ENCODE assay signal across 1 fruit fly cellular context in the genomic region with DNA sequence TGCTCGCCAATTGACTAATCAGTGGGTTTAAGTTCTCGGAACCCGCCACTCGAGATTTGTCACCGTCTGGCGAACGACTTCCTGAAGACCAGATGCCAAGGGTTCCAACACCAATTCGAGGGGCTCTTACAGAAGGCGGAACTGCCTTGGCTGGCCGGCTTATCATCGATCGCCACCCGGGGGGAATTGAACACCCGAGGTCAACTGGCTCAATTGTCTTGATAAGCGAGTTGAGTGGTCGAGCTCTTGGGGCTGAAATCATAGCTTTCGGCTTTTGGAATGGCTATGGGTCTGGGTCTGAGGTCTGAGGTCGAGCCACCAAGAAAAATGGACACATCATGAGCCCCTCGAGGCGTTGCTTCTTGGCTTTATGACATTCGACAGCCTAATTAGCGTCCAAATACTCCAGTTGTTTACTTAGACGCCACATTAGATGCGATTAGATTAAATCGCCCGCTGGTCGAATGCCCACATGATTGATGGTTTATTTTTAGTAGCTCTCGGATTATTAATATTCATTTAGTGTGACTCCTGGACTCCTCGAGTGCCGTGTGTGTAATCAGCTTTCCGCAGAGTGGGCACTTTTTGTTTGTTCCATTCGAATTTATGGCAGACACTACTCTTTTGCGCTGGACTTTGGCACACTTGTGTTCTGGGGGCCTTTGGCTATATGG.
TF ChIP-seq lines count a peak whose summit lies in the region.

No protein-coding gene starts in this region.

TF ChIP-seq in whole organism, embryonic, 481 proteins besides CTCF, POLR2A, EP300 and RAD21 (continued from another document):
- TF ChIP-seq CG2678 (tag; optimal IDR thresholded peaks at IDR 0.05; lab: Kevin White, UChicago) (peak; percentile 4), Dll (GFP tag; IDR thresholded peaks at IDR 0.05; lab: Robert Waterston, UW; ENCODE audit: partially characterized antibody) (no peak), CG5245 (GFP tag; optimal IDR thresholded peaks at IDR 0.05; lab: Kevin White, UChicago) (no peak), CG12071 (GFP tag; optimal IDR thresholded peaks at IDR 0.05; lab: Kevin White, UChicago) (no peak), grn (GFP tag; optimal IDR thresholded peaks at IDR 0.05; lab: Kevin White, UChicago) (peak; percentile 95), CG1529 (GFP tag; optimal IDR thresholded peaks at IDR 0.05; lab: Kevin White, UChicago) (no peak), Hey (tag; optimal IDR thresholded peaks at IDR 0.05; lab: Kevin White, UChicago) (peak; percentile 72), CG15269 (tag; optimal IDR thresholded peaks at IDR 0.05; lab: Kevin White, UChicago) (no peak), CG13624 (GFP tag; optimal IDR thresholded peaks at IDR 0.05; lab: Kevin White, UChicago) (no peak), sug (tag; optimal IDR thresholded peaks at IDR 0.05; lab: Kevin White, UChicago) (peak; percentile 99), GATAe (GFP tag; conservative IDR thresholded peaks at IDR 0.05; lab: Robert Waterston, UW) (peak; percentile 56), Blimp-1 (GFP tag; optimal IDR thresholded peaks at IDR 0.05; lab: Kevin White, UChicago) (no peak), CG13296 (GFP tag; optimal IDR thresholded peaks at IDR 0.05; lab: Kevin White, UChicago) (peak; percentile 22), CG3995 (GFP tag; optimal IDR thresholded peaks at IDR 0.05; lab: Kevin White, UChicago) (no peak), CG8290 (GFP tag; optimal IDR thresholded peaks at IDR 0.05; lab: Kevin White, UChicago) (no peak), CG8290 (tag; optimal IDR thresholded peaks at IDR 0.05; lab: Kevin White, UChicago) (peak in 1 of 2 experiments; percentile 20), CG7357 (GFP tag; IDR thresholded peaks at IDR 0.05; lab: Robert Waterston, UW) (no peak), sens (GFP tag; lab: Kevin White, UChicago) (peak; percentile 41), dimm (GFP tag; IDR thresholded peaks at IDR 0.05; lab: Robert Waterston, UW) (no peak), gro (GFP tag; optimal IDR thresholded peaks at IDR 0.05; lab: Kevin White, UChicago) (peak; percentile 60), cwo (GFP tag; optimal IDR thresholded peaks at IDR 0.05; lab: Kevin White, UChicago) (peak; percentile 88), Gug (GFP tag; IDR thresholded peaks at IDR 0.05; lab: Robert Waterston, UW) (no peak), Fer3 (tag; optimal IDR thresholded peaks at IDR 0.05; lab: Kevin White, UChicago) (no peak), CG17829 (tag; optimal IDR thresholded peaks at IDR 0.05; lab: Kevin White, UChicago) (no peak), CG2889 (GFP tag; IDR thresholded peaks at IDR 0.05; lab: Robert Waterston, UW) (no peak), Fer1 (GFP tag; optimal IDR thresholded peaks at IDR 0.05; lab: Kevin White, UChicago) (peak; percentile 36), zf30C (GFP tag; optimal IDR thresholded peaks at IDR 0.05; lab: Kevin White, UChicago) (no peak), CG11247 (GFP tag; IDR thresholded peaks at IDR 0.05; lab: Robert Waterston, UW) (no peak), HmgZ (tag; optimal IDR thresholded peaks at IDR 0.05; lab: Kevin White, UChicago) (peak; percentile 25), abd-A (tag; optimal IDR thresholded peaks at IDR 0.05; lab: Kevin White, UChicago) (peak; percentile 23), Side (GFP tag; optimal IDR thresholded peaks at IDR 0.05; lab: Kevin White, UChicago) (no peak), CG15514 (GFP tag; optimal IDR thresholded peaks at IDR 0.05; lab: Kevin White, UChicago) (peak; percentile 0), Pdp1 (GFP tag; optimal IDR thresholded peaks at IDR 0.05; lab: Kevin White, UChicago) (peak in 1 of 2 experiments; percentile 13), Vsx1 (GFP tag; optimal IDR thresholded peaks at IDR 0.05; lab: Kevin White, UChicago) (peak; percentile 97), CG34376 (GFP tag; optimal IDR thresholded peaks at IDR 0.05; lab: Kevin White, UChicago) (peak; percentile 85), gcm (GFP tag; optimal IDR thresholded peaks at IDR 0.05; lab: Kevin White, UChicago) (no peak), dm (GFP tag; optimal IDR thresholded peaks at IDR 0.05; lab: Kevin White, UChicago) (no peak), ham (GFP tag; IDR thresholded peaks at IDR 0.05; lab: Robert Waterston, UW) (0 out of 2 replicates have a peak, but pooled peaks have one; percentile 32), Med (GFP tag; lab: Kevin White, UChicago) (peak; percentile 66), CG3847 (GFP tag; IDR thresholded peaks at IDR 0.05; lab: Robert Waterston, UW) (no peak), CG18262 (tag; optimal IDR thresholded peaks at IDR 0.05; lab: Kevin White, UChicago) (no peak), scrt (GFP tag; optimal IDR thresholded peaks at IDR 0.05; lab: Kevin White, UChicago) (no peak), CoRest (tag; optimal IDR thresholded peaks at IDR 0.05; lab: Kevin White, UChicago) (no peak), CG3838 (GFP tag; optimal IDR thresholded peaks at IDR 0.05; lab: Kevin White, UChicago) (no peak), CG8765 (GFP tag; IDR thresholded peaks at IDR 0.05; lab: Robert Waterston, UW) (no peak), CG14441 (GFP tag; IDR thresholded peaks at IDR 0.05; lab: Robert Waterston, UW) (peak; percentile 20; the same call in 1 of the 2 replicates), CG6813 (GFP tag; optimal IDR thresholded peaks at IDR 0.05; lab: Kevin White, UChicago) (peak; percentile 40), unc-4 (GFP tag; IDR thresholded peaks at IDR 0.05; lab: Robert Waterston, UW; ENCODE audit: partially characterized antibody) (no peak), CrebB (tag; optimal IDR thresholded peaks at IDR 0.05; lab: Kevin White, UChicago) (no peak), CG7271 (tag; optimal IDR thresholded peaks at IDR 0.05; lab: Kevin White, UChicago) (no peak), CG7556 (GFP tag; optimal IDR thresholded peaks at IDR 0.05; lab: Kevin White, UChicago) (no peak), sd (tag; optimal IDR thresholded peaks at IDR 0.05; lab: Kevin White, UChicago) (peak; percentile 68), Eip74EF (GFP tag; optimal IDR thresholded peaks at IDR 0.05; lab: Kevin White, UChicago) (peak in 1 of 2 experiments; percentile 89), ftz-f1 (GFP tag; optimal IDR thresholded peaks at IDR 0.05; lab: Kevin White, UChicago) (peak; percentile 94)
